Worm (Caenorhabditis elegans) whole organism, early embryonic: Measurements from ENCODE around the gene C17B7.15.
"Not testable (repeated sequence)": the region's sequence is repeated elsewhere in the genome, so short reads cannot be mapped to it uniquely, and the experiment has no call there.

Experiments used
- B0310.2 ChIP-seq: sonication (generic microtip); optimal IDR thresholded peaks from 2 replicates; lab custom pipeline; 2016; ENCODE audit warnings: mild to moderate bottlenecking, missing genetic modification characterization, missing compliant biosample characterization
- ceh-36 ChIP-seq: sonication (generic microtip); optimal IDR thresholded peaks from 2 replicates; lab custom pipeline; 2016; ENCODE audit warnings: missing genetic modification characterization, inconsistent platforms, missing compliant biosample characterization
- tbx-37 ChIP-seq: fragments of 200-800 bp; sonication (Bioruptor generic); conservative IDR thresholded peaks from 2 replicates; pipeline ENCODE4 v1.3.6; 2022; ENCODE audit warnings: missing genetic modification reagents, missing genetic modification characterization, missing compliant biosample characterization

DNA sequence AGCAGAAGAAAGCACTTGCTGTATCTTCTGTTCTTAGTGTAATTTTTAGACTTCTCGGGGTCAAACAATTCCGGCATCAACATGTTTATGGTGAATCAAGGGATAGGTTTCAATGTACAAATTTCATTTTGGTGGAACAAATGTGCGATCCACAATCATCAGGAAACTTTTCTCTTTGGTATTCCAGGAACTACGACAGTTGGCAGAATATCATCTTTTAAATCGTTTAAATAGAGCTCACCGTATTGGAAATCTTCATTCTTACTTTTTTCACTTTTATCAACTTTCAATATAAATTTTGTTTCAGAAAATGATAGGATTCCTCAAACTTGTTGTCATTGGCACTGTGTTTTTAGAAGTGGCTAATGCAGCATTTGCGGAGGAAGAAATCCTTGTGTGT is 46.8 kb downstream of the C17B7.15 start, which contains the start of gene T20D4.12:
- TF ChIP-seq tbx-37 (GFP tag; lab: Robert Waterston, UW); ceh-36 (tag; lab: Kevin White, UChicago); B0310.2: not testable (repeated sequence)
